Worm (Caenorhabditis elegans) whole organism, L3 larva: ENCODE data around the gene far-2.

Experiments used
- nhr-43 ChIP-seq: sonication (generic microtip); optimal IDR thresholded peaks from 2 replicates; lab custom pipeline; 2016; ENCODE audit warnings: mild to moderate bottlenecking, missing genetic modification characterization, missing compliant biosample characterization; ENCODE audit not compliant: poor library complexity, severe bottlenecking
- skn-1 ChIP-seq: fragments of 150-350 bp; optimal IDR thresholded peaks from 2 replicates; lab custom pipeline; 2014; ENCODE audit warnings: missing biosample characterization, missing genetic modification characterization
- unc-62 ChIP-seq: fragments of 150-350 bp; sonication (generic microtip); optimal IDR thresholded peaks from 4 replicates; lab custom pipeline; 2014; ENCODE audit warnings: missing biosample characterization, missing genetic modification reagents, missing genetic modification characterization
- ztf-4 ChIP-seq: fragments of 150-350 bp; optimal IDR thresholded peaks from 2 replicates; lab custom pipeline; 2014; ENCODE audit warnings: missing biosample characterization, missing genetic modification characterization

DNA sequence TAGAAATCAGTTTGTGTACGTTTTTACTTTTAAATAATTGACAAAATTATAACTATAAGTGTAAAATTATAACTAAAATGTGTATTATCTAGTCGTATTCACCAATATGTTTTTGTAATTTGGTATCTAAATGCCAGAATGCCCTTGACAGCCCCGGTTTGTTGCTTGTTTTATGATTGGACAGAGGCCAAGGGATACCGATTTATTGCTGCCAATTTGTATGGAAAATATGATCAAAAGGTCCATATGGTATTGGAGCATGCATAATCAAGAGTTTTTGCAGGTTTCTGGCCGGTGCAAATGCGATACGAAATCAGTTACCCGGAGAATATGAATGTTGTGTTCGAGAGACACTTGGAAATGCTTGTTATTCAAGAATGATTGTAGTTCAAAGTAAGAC, 34.1 kb downstream of the far-2 start:
- no peak for TF ChIP-seq unc-62
- TF ChIP-seq nhr-43 (tag; lab: Kevin White, UChicago), result no peak
- TF ChIP-seq skn-1 (tag; lab: Kevin White, UChicago), result no peak
- TF ChIP-seq ztf-4, result no peak
